Worm (Caenorhabditis elegans) whole organism, mixed stage, embryonic: ENCODE results near the gene Y57A10C.9.
A peak's percentile ranks its signal among the peaks of the same experiment; 100 is the strongest.

Source experiments
- M03D4.4 ChIP-seq: sonication (generic microtip); optimal IDR thresholded peaks from 2 replicates; lab custom pipeline; 2017; ENCODE audit warnings: mild to moderate bottlenecking, missing genetic modification characterization, missing compliant biosample characterization
- bed-3 ChIP-seq: fragments of 200-800 bp; sonication (Bioruptor generic); optimal IDR thresholded peaks from 3 replicates; lab custom pipeline; 2018; ENCODE audit warnings: mild to moderate bottlenecking, missing genetic modification characterization, moderate library complexity, missing compliant biosample characterization
- blmp-1 ChIP-seq: fragments of 150-350 bp; optimal IDR thresholded peaks from 2 replicates; lab custom pipeline; 2014; ENCODE audit warnings: missing biosample characterization, missing genetic modification characterization
- ceh-39 ChIP-seq: fragments of 150-350 bp; optimal IDR thresholded peaks from 2 replicates; lab custom pipeline; 2014; ENCODE audit warnings: missing biosample characterization, missing genetic modification characterization
- ceh-43 ChIP-seq: fragments of 200-800 bp; sonication (Bioruptor generic); optimal IDR thresholded peaks from 2 replicates; lab custom pipeline; 2018; ENCODE audit warnings: mild to moderate bottlenecking, missing genetic modification characterization, moderate library complexity, missing compliant biosample characterization
- ces-1 ChIP-seq: fragments of 150-350 bp; optimal IDR thresholded peaks from 2 replicates; lab custom pipeline; 2014; ENCODE audit warnings: missing biosample characterization, missing genetic modification reagents, missing genetic modification characterization
- cnd-1 ChIP-seq: fragments of 200-800 bp; sonication (Bioruptor generic); optimal IDR thresholded peaks from 2 replicates; lab custom pipeline; 2018; ENCODE audit warnings: mild to moderate bottlenecking, missing genetic modification characterization, missing compliant biosample characterization
- drap-1 ChIP-seq: fragments of 200-800 bp; sonication (Bioruptor generic); optimal IDR thresholded peaks from 3 replicates; lab custom pipeline; 2018; ENCODE audit warnings: mild to moderate bottlenecking, missing genetic modification characterization, missing compliant biosample characterization
- elt-1 ChIP-seq: sonication (generic microtip); optimal IDR thresholded peaks from 2 replicates; lab custom pipeline; 2017; ENCODE audit warnings: missing genetic modification characterization, mild to moderate bottlenecking, missing compliant biosample characterization, antibody characterized with exemption, moderate library complexity, borderline replicate concordance; ENCODE audit not compliant: insufficient read depth
- elt-3 ChIP-seq: fragments of 150-350 bp; optimal IDR thresholded peaks from 2 replicates; lab custom pipeline; 2014; ENCODE audit warnings: missing biosample characterization, missing genetic modification characterization
- ham-2 ChIP-seq: fragments of 200-800 bp; sonication (Bioruptor generic); optimal IDR thresholded peaks from 2 replicates; lab custom pipeline; 2018; ENCODE audit warnings: mild to moderate bottlenecking, missing genetic modification characterization, missing compliant biosample characterization
- hlh-1 ChIP-seq: fragments of 150-350 bp; optimal IDR thresholded peaks from 2 replicates; lab custom pipeline; 2014; ENCODE audit warnings: missing biosample characterization, missing genetic modification reagents, missing genetic modification characterization
- lin-13 ChIP-seq: fragments of 150-350 bp; optimal IDR thresholded peaks from 2 replicates; lab custom pipeline; 2014; ENCODE audit warnings: missing biosample characterization, missing genetic modification characterization
- lsy-2 ChIP-seq: fragments of 150-350 bp; optimal IDR thresholded peaks from 2 replicates; lab custom pipeline; 2014; ENCODE audit warnings: missing biosample characterization, missing genetic modification characterization
- mab-5 ChIP-seq: fragments of 150-350 bp; optimal IDR thresholded peaks from 2 replicates; lab custom pipeline; 2014; ENCODE audit warnings: missing biosample characterization, missing genetic modification characterization
- mep-1 ChIP-seq: fragments of 150-350 bp; optimal IDR thresholded peaks from 2 replicates; lab custom pipeline; 2017; ENCODE audit warnings: missing biosample characterization, missing genetic modification reagents, missing genetic modification characterization, inconsistent platforms
- mls-2 ChIP-seq: sonication (generic microtip); optimal IDR thresholded peaks from 2 replicates; lab custom pipeline; 2016; ENCODE audit warnings: mild to moderate bottlenecking, missing genetic modification characterization, moderate library complexity, missing compliant biosample characterization
- nhr-12 ChIP-seq: fragments of 150-350 bp; optimal IDR thresholded peaks from 2 replicates; lab custom pipeline; 2014; ENCODE audit warnings: missing biosample characterization, missing genetic modification characterization
- nhr-2 ChIP-seq: fragments of 150-350 bp; optimal IDR thresholded peaks from 2 replicates; lab custom pipeline; 2014; ENCODE audit warnings: missing biosample characterization, missing genetic modification characterization
- nhr-237 ChIP-seq: fragments of 150-350 bp; optimal IDR thresholded peaks from 2 replicates; lab custom pipeline; 2014; ENCODE audit warnings: missing biosample characterization, missing genetic modification characterization
- nhr-28 ChIP-seq: fragments of 150-350 bp; optimal IDR thresholded peaks from 2 replicates; lab custom pipeline; 2014; ENCODE audit warnings: missing biosample characterization, missing genetic modification characterization
- nhr-76 ChIP-seq: sonication (generic microtip); optimal IDR thresholded peaks from 2 replicates; lab custom pipeline; 2017; ENCODE audit warnings: missing biosample characterization, missing genetic modification characterization
- pha-4 ChIP-seq: fragments of 150-350 bp; optimal IDR thresholded peaks from 2 replicates; lab custom pipeline; 2018; ENCODE audit warnings: missing biosample characterization, missing genetic modification reagents, missing genetic modification characterization
- sem-2 ChIP-seq: fragments of 200-800 bp; sonication (Bioruptor generic); optimal IDR thresholded peaks from 2 replicates; lab custom pipeline; 2018; ENCODE audit warnings: mild to moderate bottlenecking, missing genetic modification characterization, missing compliant biosample characterization
- snpc-4 ChIP-seq: fragments of 150-350 bp; optimal IDR thresholded peaks from 2 replicates; lab custom pipeline; 2014; ENCODE audit warnings: missing biosample characterization, missing genetic modification characterization
- sptf-1 ChIP-seq: sonication (generic microtip); optimal IDR thresholded peaks from 2 replicates; lab custom pipeline; 2017; ENCODE audit warnings: mild to moderate bottlenecking, missing genetic modification characterization, moderate library complexity, missing compliant biosample characterization
- tbx-8 ChIP-seq: fragments of 200-800 bp; sonication (Bioruptor generic); optimal IDR thresholded peaks from 2 replicates; lab custom pipeline; 2018; ENCODE audit warnings: mild to moderate bottlenecking, missing genetic modification characterization, moderate library complexity, missing compliant biosample characterization
- unc-120 ChIP-seq: sonication (generic microtip); optimal IDR thresholded peaks from 2 replicates; lab custom pipeline; 2017; ENCODE audit warnings: missing genetic modification characterization, missing compliant biosample characterization; ENCODE audit not compliant: poor library complexity, severe bottlenecking
- unc-39 ChIP-seq: fragments of 150-350 bp; optimal IDR thresholded peaks from 2 replicates; lab custom pipeline; 2014; ENCODE audit warnings: missing biosample characterization, missing genetic modification characterization
- unc-62 ChIP-seq: fragments of 150-350 bp; optimal IDR thresholded peaks from 2 replicates; lab custom pipeline; 2014; ENCODE audit warnings: missing biosample characterization, missing genetic modification reagents, missing genetic modification characterization
- zip-8 ChIP-seq: fragments of 150-350 bp; optimal IDR thresholded peaks from 2 replicates; lab custom pipeline; 2014; ENCODE audit warnings: missing biosample characterization, missing genetic modification characterization

Y57A10C.9 gene

DNA sequence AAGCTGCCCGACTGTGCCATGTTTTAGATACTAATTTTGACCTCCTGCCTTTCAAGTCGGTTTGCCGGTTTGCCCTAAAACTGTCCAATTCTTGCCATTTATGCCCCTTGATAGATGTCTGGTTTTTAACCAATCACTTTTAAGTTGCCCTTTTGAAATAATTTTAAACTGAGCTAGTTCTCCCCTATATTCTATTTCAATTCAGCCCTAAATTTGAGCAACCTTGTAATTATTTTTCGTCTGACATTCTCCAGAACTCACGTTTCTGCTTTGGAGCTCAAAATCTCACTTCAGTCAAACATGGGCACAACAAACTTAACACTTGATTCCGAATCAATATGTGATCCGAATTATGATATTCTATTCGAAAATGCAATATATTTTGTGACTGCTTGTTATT, 35.1 kb upstream of the Y57A10C.9 start, which contains the start of gene srg-17:
TSS of gene srg-17 (plus strand) at position 301 of the 400 bp plus-strand sequence.
- TF ChIP-seq nhr-237 (tag; lab: Kevin White, UChicago): no peak
- TF ChIP-seq mls-2 (tag; lab: Kevin White, UChicago): no peak
- TF ChIP-seq ces-1: no peak
- no peak for TF ChIP-seq ceh-39 (tag; lab: Kevin White, UChicago)
- no peak for TF ChIP-seq pha-4 (tag; lab: Kevin White, UChicago)
- no peak for TF ChIP-seq tbx-8 (GFP tag; lab: Kevin White, UChicago)
- TF ChIP-seq nhr-12 (tag; lab: Kevin White, UChicago): no peak
- no peak for TF ChIP-seq mab-5 (tag; lab: Kevin White, UChicago)
- no peak for TF ChIP-seq lin-13 (tag; lab: Kevin White, UChicago)
- TF ChIP-seq nhr-2 (tag; lab: Kevin White, UChicago): no peak
- no peak for TF ChIP-seq bed-3 (GFP tag; lab: Kevin White, UChicago)
- no peak for TF ChIP-seq M03D4.4 (tag; lab: Kevin White, UChicago)
- no peak for TF ChIP-seq snpc-4 (tag; lab: Kevin White, UChicago)
- TF ChIP-seq elt-3 (tag; lab: Kevin White, UChicago): no peak
- TF ChIP-seq hlh-1 (tag; lab: Kevin White, UChicago): no peak
- no peak for TF ChIP-seq unc-39 (tag; lab: Kevin White, UChicago)
- TF ChIP-seq, all 35 proteins: peak for 0

DNA sequence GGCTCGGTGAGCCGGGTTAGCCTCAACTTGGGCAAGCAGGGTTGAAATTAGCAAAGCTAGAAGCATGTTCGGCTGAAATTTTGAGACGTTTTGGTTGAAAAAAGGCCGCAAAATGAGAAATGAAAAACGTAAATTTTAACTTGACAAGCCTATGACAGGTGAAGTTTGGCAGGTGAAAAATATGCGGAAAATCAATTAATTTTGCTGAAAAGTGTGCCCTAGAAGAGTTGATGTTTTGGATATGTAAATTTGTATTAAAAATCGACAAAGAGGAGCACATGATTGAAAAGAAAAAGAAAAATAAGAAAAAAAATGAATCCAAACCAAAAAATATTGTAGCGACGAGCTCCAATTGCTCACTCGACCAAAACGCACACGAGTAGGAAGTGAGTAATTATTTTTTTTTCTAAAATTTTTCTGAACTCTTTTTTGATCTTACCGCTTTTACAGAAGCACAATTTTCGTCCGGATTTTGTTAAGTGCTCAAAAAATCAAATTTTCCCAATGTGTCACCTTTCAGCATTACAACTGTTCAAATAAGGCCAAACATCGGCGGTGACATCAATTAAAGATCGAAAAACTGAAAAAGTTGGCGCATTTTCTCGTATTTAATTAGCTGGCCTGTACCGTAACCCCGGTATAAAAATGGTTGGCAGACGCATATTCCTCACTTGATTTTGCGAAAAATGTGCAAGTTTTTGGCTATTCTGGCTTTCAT, 33.0 kb upstream of the Y57A10C.9 start, which contains the start of the genes F15A4.5 and phat-8:
TSS of gene F15A4.5 (minus strand) at position 101 of the 718 bp plus-strand sequence.
TSS of gene phat-8 (plus strand) at position 668 of the 718 bp plus-strand sequence.
- TF ChIP-seq elt-1 (no peak), nhr-76 (tag; lab: Kevin White, UChicago) (no peak), unc-39 (tag; lab: Kevin White, UChicago) (no peak), ceh-43 (no peak), mep-1 (tag; lab: Kevin White, UChicago) (no peak), ceh-39 (tag; lab: Kevin White, UChicago) (no peak), unc-120 (no peak), sptf-1 (tag; lab: Kevin White, UChicago) (no peak), ham-2 (GFP tag; lab: Kevin White, UChicago) (no peak), lin-13 (tag; lab: Kevin White, UChicago) (no peak)

DNA sequence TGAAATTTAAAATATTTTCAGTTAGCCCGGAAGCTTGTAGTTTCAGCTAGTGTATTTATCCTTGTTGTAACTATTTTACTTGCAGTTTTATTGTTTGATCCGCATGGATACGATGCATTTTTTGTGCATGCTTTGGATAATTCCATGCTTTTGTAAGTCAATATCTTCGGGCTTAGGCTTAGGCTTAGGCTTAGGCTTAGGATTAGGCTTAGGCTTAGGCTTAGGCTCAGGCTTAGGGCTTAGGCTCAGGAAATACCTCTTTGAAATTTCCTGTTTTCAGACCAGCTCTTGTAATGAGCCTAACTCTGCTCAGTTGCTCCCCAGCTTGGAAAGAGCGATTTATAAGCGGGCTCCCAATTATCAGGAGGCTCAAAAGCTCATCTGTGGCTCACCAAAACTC, 28.7 kb upstream of the Y57A10C.9 start, which contains the start of gene srg-16:
TSS of gene srg-16 (plus strand) at position 87 of the 400 bp plus-strand sequence.
- no peak for TF ChIP-seq cnd-1
- no peak for TF ChIP-seq nhr-2 (tag; lab: Kevin White, UChicago)
- no peak for TF ChIP-seq sem-2
- no peak for TF ChIP-seq nhr-28 (tag; lab: Kevin White, UChicago)
- TF ChIP-seq nhr-76 (tag; lab: Kevin White, UChicago): no peak
- no peak for TF ChIP-seq nhr-237 (tag; lab: Kevin White, UChicago)
- TF ChIP-seq mep-1 (tag; lab: Kevin White, UChicago): no peak
- no peak for TF ChIP-seq ces-1
- TF ChIP-seq M03D4.4 (tag; lab: Kevin White, UChicago): no peak
- TF ChIP-seq elt-1: no peak
- no peak for TF ChIP-seq blmp-1 (tag; lab: Kevin White, UChicago)
- no peak for TF ChIP-seq elt-3 (tag; lab: Kevin White, UChicago)
- TF ChIP-seq, all 35 proteins: peak for 0

DNA sequence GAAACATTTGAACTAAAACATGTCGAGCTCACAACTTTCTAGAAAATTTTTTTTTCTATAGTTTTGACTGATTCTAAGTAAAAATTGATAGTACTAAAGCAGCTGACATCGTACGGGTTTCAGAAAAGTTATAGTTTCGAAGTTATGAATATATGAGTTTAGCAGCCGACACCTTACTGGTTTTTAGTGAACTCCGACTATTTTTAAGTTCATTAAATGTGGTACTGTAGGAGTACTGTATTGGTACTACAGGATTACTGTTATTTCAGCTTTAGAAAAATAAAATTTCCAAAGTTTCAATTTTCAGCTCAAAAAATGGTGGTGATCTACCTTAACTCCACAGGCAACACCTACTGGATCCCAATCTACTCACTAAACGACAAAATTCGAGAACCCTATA, 27.2 kb upstream of the Y57A10C.9 start, which contains the start of gene sre-37:
TSS of gene sre-37 (plus strand) at position 301 of the 400 bp plus-strand sequence.
- TF ChIP-seq drap-1 (GFP tag; lab: Kevin White, UChicago) (no peak), lsy-2 (tag; lab: Kevin White, UChicago) (no peak), ces-1 (no peak), unc-39 (tag; lab: Kevin White, UChicago) (no peak), sem-2 (no peak), ceh-43 (no peak), nhr-237 (tag; lab: Kevin White, UChicago) (no peak), nhr-12 (tag; lab: Kevin White, UChicago) (no peak), nhr-28 (tag; lab: Kevin White, UChicago) (no peak)

DNA sequence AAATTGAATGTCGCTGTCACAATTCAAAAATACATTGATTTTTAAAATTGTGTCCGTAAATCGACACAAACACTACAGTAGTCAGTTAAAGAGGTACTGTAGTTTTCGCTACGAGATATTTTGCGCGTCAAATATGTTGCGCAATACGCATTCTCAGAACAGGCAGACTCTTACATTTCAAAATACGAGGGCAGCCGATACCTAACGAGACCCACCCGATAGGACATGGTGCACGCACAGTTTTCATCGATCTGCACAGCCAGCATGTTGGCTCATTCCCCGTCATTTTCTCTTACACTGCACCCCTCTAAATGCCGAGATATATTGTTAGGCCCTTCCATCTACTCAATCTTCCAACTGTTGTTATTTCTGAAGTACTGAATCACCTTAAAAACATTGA, 23.9 kb upstream of the Y57A10C.9 start, which contains the start of gene F15A4.2:
TSS of gene F15A4.2 (plus strand) at position 301 of the 400 bp plus-strand sequence.
- TF ChIP-seq ceh-39 (tag; lab: Kevin White, UChicago) (peak; percentile 66), zip-8 (peak; percentile 29), ham-2 (GFP tag; lab: Kevin White, UChicago) (no peak), lsy-2 (tag; lab: Kevin White, UChicago) (peak; percentile 12), unc-62 (GFP tag; lab: Kevin White, UChicago) (no peak)
